Fruit fly (Drosophila melanogaster) whole organism, wandering third instar larva: ENCODE results near the gene CG32755.

Experiments used
- Abd-B ChIP-seq: fragments of >200 bp; optimal IDR thresholded peaks from 2 replicates; lab custom pipeline; 2017; ENCODE audit warnings: missing biosample characterization, missing genetic modification characterization
- CG32264 ChIP-seq: fragments of 200-800 bp; sonication (Bioruptor generic); optimal IDR thresholded peaks from 2 replicates; lab custom pipeline; 2016; ENCODE audit warnings: missing biosample characterization, missing genetic modification characterization
- CG9705 ChIP-seq: fragments of 200-800 bp; sonication (Bioruptor generic); optimal IDR thresholded peaks from 2 replicates; lab custom pipeline; 2018; ENCODE audit warnings: missing biosample characterization, mild to moderate bottlenecking, missing genetic modification characterization
- CrebA ChIP-seq: fragments of 200-800 bp; sonication (Bioruptor generic); optimal IDR thresholded peaks from 2 replicates; lab custom pipeline; 2016; ENCODE audit warnings: missing biosample characterization, mild to moderate bottlenecking, missing genetic modification characterization, borderline replicate concordance
- Dfd ChIP-seq: fragments of >200 bp; optimal IDR thresholded peaks from 2 replicates; lab custom pipeline; 2017; ENCODE audit warnings: missing biosample characterization, missing genetic modification characterization
- Dif ChIP-seq: fragments of 200-275, 200-300 bp; sonication (Bioruptor generic); optimal IDR thresholded peaks from 2 replicates; lab custom pipeline; 2018; ENCODE audit warnings: missing biosample characterization, missing genetic modification characterization; ENCODE audit not compliant: partially characterized antibody
- GATAd ChIP-seq: sonication (Bioruptor generic); optimal IDR thresholded peaks from 2 replicates; lab custom pipeline; 2016; ENCODE audit warnings: missing biosample characterization, missing genetic modification characterization
- HLH106 ChIP-seq: fragments of 200-800 bp; optimal IDR thresholded peaks from 3 replicates; lab custom pipeline; 2019; ENCODE audit warnings: missing biosample characterization, mild to moderate bottlenecking, missing genetic modification characterization, moderate library complexity
- Hnf4 ChIP-seq: fragments of 200-800 bp; sonication (Bioruptor generic); optimal IDR thresholded peaks from 2 replicates; lab custom pipeline; 2016; ENCODE audit warnings: missing biosample characterization, mild to moderate bottlenecking, missing genetic modification characterization
- Hr78 ChIP-seq: fragments of >200 bp; optimal IDR thresholded peaks from 2 replicates; lab custom pipeline; 2017; ENCODE audit warnings: missing biosample characterization, missing genetic modification characterization
- Hr83 ChIP-seq: fragments of 200-300 bp; sonication (Bioruptor generic); optimal IDR thresholded peaks from 2 replicates; lab custom pipeline; 2016; ENCODE audit warnings: missing biosample characterization, mild to moderate bottlenecking, missing genetic modification characterization, moderate library complexity; ENCODE audit not compliant: poor library complexity, severe bottlenecking
- Jra ChIP-seq: sonication (Bioruptor generic); optimal IDR thresholded peaks from 2 replicates; lab custom pipeline; 2016; ENCODE audit warnings: missing biosample characterization, missing genetic modification characterization
- Mio ChIP-seq: sonication (Bioruptor generic); optimal IDR thresholded peaks from 2 replicates; lab custom pipeline; 2016; ENCODE audit warnings: missing biosample characterization, missing genetic modification characterization
- Myc ChIP-seq: fragments of >200 bp; optimal IDR thresholded peaks from 2 replicates; lab custom pipeline; 2017
- N ChIP-seq: fragments of >200 bp; optimal IDR thresholded peaks from 2 replicates; lab custom pipeline; 2018; ENCODE audit warnings: missing biosample characterization, missing external identifiers, missing genetic modification characterization
- OdsH ChIP-seq: fragments of 200-800 bp; sonication (Bioruptor generic); optimal IDR thresholded peaks from 2 replicates; lab custom pipeline; 2016; ENCODE audit warnings: missing biosample characterization, mild to moderate bottlenecking, missing genetic modification characterization
- Rel ChIP-seq, 2 experiments: fragments of 200-800 bp; sonication (Bioruptor generic) in 1 of 2; optimal IDR thresholded peaks; 2 replicates in 1 of 2; 3 replicates in 1 of 2; lab custom pipeline; 2016 to 2019; ENCODE audit warnings: mild to moderate bottlenecking in 2 of 2, missing biosample characterization in 2 of 2, missing genetic modification characterization in 2 of 2, moderate library complexity in 1 of 2
- Sp1 ChIP-seq: fragments of 200-800 bp; sonication (Bioruptor generic); optimal IDR thresholded peaks from 3 replicates; lab custom pipeline; 2019; ENCODE audit warnings: missing biosample characterization, mild to moderate bottlenecking, missing genetic modification characterization, moderate library complexity
- Vsx2 ChIP-seq: fragments of 200-300, 225-300 bp; sonication (Bioruptor generic); optimal IDR thresholded peaks from 2 replicates; lab custom pipeline; 2018; ENCODE audit warnings: missing biosample characterization, missing genetic modification characterization; ENCODE audit not compliant: partially characterized antibody
- br ChIP-seq: fragments of 200-800 bp; sonication (Bioruptor generic); optimal IDR thresholded peaks from 2 replicates; lab custom pipeline; 2016; ENCODE audit warnings: missing biosample characterization, missing genetic modification characterization
- brk ChIP-seq: fragments of 200-800 bp; sonication (Bioruptor generic); optimal IDR thresholded peaks from 2 replicates; lab custom pipeline; 2016; ENCODE audit warnings: missing biosample characterization, mild to moderate bottlenecking, missing genetic modification characterization
- dl ChIP-seq, 2 experiments: fragments of 175-275, 200-275 bp in 1 of 2; fragments of 200-275 bp in 1 of 2; sonication (Bioruptor generic); optimal IDR thresholded peaks; lab custom pipeline; 2018; ENCODE audit warnings: mild to moderate bottlenecking in 2 of 2, missing biosample characterization in 2 of 2, missing genetic modification characterization in 2 of 2, moderate library complexity in 2 of 2; ENCODE audit not compliant: partially characterized antibody in 2 of 2, insufficient read depth in 1 of 2
- dmrt93B ChIP-seq: fragments of 200-800 bp; sonication (Bioruptor generic); optimal IDR thresholded peaks from 2 replicates; lab custom pipeline; 2018; ENCODE audit warnings: missing biosample characterization, mild to moderate bottlenecking, missing genetic modification characterization
- dsf ChIP-seq: sonication (Bioruptor generic); optimal IDR thresholded peaks from 2 replicates; lab custom pipeline; 2016; ENCODE audit warnings: missing biosample characterization, missing genetic modification characterization, borderline replicate concordance
- ey ChIP-seq: fragments of 200-800 bp; sonication (Bioruptor generic); optimal IDR thresholded peaks from 2 replicates; lab custom pipeline; 2016; ENCODE audit warnings: missing biosample characterization, missing genetic modification characterization
- foxo ChIP-seq, 2 experiments: fragments of 200-800 bp; sonication (Bioruptor generic); optimal IDR thresholded peaks; 2 replicates in 1 of 2; 3 replicates in 1 of 2; lab custom pipeline; 2016 to 2017; ENCODE audit warnings: missing biosample characterization in 2 of 2, missing genetic modification characterization in 2 of 2
- fru ChIP-seq: fragments of 200-800 bp; sonication (Bioruptor generic); optimal IDR thresholded peaks from 3 replicates; lab custom pipeline; 2016; ENCODE audit warnings: missing biosample characterization, mild to moderate bottlenecking, missing genetic modification characterization
- h ChIP-seq: fragments of 200-800 bp; sonication (Bioruptor generic); optimal IDR thresholded peaks from 3 replicates; lab custom pipeline; 2016; ENCODE audit warnings: missing biosample characterization, mild to moderate bottlenecking, missing genetic modification characterization
- jim ChIP-seq: fragments of 175-275, 200-325 bp; sonication (Bioruptor generic); optimal IDR thresholded peaks from 2 replicates; lab custom pipeline; 2016; ENCODE audit warnings: missing biosample characterization, mild to moderate bottlenecking, missing genetic modification characterization
- lola ChIP-seq: fragments of >200 bp; optimal IDR thresholded peaks from 2 replicates; lab custom pipeline; 2017; ENCODE audit warnings: missing biosample characterization, missing genetic modification characterization
- pan ChIP-seq: fragments of >200 bp; optimal IDR thresholded peaks from 2 replicates; lab custom pipeline; 2017
- psq ChIP-seq: fragments of 200-800 bp; sonication (Bioruptor generic); optimal IDR thresholded peaks from 3 replicates; lab custom pipeline; 2017; ENCODE audit warnings: missing biosample characterization, mild to moderate bottlenecking, missing genetic modification characterization, moderate library complexity
- rgr ChIP-seq: fragments of 200-800 bp; sonication (Bioruptor generic); optimal IDR thresholded peaks from 3 replicates; lab custom pipeline; 2016; ENCODE audit warnings: missing biosample characterization, mild to moderate bottlenecking, missing genetic modification characterization
- sage ChIP-seq: fragments of 200-800 bp; sonication (Bioruptor generic); optimal IDR thresholded peaks from 2 replicates; lab custom pipeline; 2016; ENCODE audit warnings: missing biosample characterization, mild to moderate bottlenecking, missing genetic modification characterization
- sv ChIP-seq: fragments of 200-800 bp; sonication (Bioruptor generic); optimal IDR thresholded peaks from 3 replicates; lab custom pipeline; 2016; ENCODE audit warnings: missing biosample characterization, missing genetic modification characterization
- tai ChIP-seq: sonication (Bioruptor generic); optimal IDR thresholded peaks from 2 replicates; lab custom pipeline; 2016; ENCODE audit warnings: missing biosample characterization, missing genetic modification characterization
- usp ChIP-seq: fragments of >200 bp; optimal IDR thresholded peaks from 2 replicates; lab custom pipeline; 2017; ENCODE audit warnings: missing biosample characterization, missing genetic modification characterization
- woc ChIP-seq: sonication (Bioruptor generic); optimal IDR thresholded peaks from 2 replicates; lab custom pipeline; 2016; ENCODE audit warnings: missing biosample characterization, mild to moderate bottlenecking, missing genetic modification characterization

CG32755 gene

DNA sequence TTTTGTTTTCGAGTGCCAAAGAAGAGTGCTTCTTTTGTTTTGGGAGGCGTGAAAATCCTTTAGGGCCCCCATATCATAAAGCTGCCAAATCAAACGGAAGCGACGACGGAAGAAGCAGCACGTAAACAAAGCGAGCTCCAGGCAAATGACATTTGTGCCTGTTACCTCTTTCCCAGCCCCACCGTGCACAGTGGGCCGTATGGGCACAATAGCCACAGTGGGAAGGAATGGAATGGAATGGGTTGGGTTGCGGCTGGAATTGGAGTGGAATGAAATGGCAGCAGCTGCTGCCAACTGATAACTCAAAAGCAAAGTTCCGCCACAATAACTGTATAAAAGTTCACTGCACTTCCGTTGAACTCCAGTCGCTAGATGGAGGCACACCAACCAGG lies 20.6 kb downstream of the CG32755 start:
- TF ChIP-seq usp (GFP tag; lab: Kevin White, UChicago) = no peak
- TF ChIP-seq sage (GFP tag; lab: Kevin White, UChicago) = no peak
- TF ChIP-seq dsf (GFP tag; lab: Kevin White, UChicago) = no peak
- TF ChIP-seq rgr (GFP tag; lab: Kevin White, UChicago) = no peak
- no peak for TF ChIP-seq HLH106
- TF ChIP-seq dl (GFP tag; optimal IDR thresholded peaks at IDR 0.05; lab: Kevin White, UChicago; ENCODE audit: insufficient read depth in 1 of 2, partially characterized antibody in 2 of 2) = no peak
- TF ChIP-seq ey (GFP tag; lab: Kevin White, UChicago) = no peak
- TF ChIP-seq dmrt93B (GFP tag; lab: Kevin White, UChicago) = no peak
- TF ChIP-seq Hnf4 (GFP tag; lab: Kevin White, UChicago) = no peak
- TF ChIP-seq CrebA = no peak
- TF ChIP-seq GATAd (GFP tag; lab: Kevin White, UChicago) = no peak
- TF ChIP-seq, all 38 proteins: peak for 0

DNA sequence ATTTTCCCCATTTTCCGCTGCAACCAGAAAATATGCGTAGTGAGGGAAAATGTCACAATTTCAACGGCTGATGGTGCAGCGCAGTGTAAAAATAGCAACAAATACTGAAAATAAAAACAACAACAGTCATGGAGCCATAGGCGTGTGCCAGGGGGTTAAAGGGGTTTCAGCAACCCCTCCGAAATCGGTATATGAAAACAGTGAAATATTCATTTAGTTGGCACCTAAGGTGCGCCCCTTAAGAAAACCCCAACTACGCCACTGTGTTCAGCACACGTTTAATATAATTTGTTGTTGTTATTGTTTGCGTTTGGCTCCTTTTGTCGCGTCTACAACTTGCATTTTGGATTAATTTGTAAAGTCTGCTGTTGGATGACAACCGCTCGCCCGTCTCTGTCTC lies 22.0 kb downstream of the CG32755 start:
- TF ChIP-seq sv (GFP tag; lab: Kevin White, UChicago) (peak; percentile 5), rgr (GFP tag; lab: Kevin White, UChicago) (peak; percentile 37), h (no peak), ey (GFP tag; lab: Kevin White, UChicago) (peak; percentile 6), HLH106 (peak; percentile 26), Dif (GFP tag; lab: Kevin White, UChicago) (no peak), br (GFP tag; lab: Kevin White, UChicago) (peak; percentile 5), foxo (GFP tag; optimal IDR thresholded peaks at IDR 0.05; lab: Kevin White, UChicago) (peak in 1 of 2 experiments; percentile 47)

- peak; percentile 62 for TF ChIP-seq sage (GFP tag; lab: Kevin White, UChicago)
- no peak for TF ChIP-seq lola
- TF ChIP-seq Hr83 (GFP tag; lab: Kevin White, UChicago) = no peak
- TF ChIP-seq Mio (GFP tag; lab: Kevin White, UChicago) = no peak
- peak; percentile 47 for TF ChIP-seq CG9705 (GFP tag; lab: Kevin White, UChicago)
- TF ChIP-seq CG32264 (GFP tag; lab: Kevin White, UChicago) = no peak
- peak in 1 of 2 experiments; percentile 45 for TF ChIP-seq foxo (GFP tag; optimal IDR thresholded peaks at IDR 0.05; lab: Kevin White, UChicago)
- TF ChIP-seq HLH106 = peak; percentile 66
- peak; percentile 48 for TF ChIP-seq dmrt93B (GFP tag; lab: Kevin White, UChicago)
- TF ChIP-seq woc = no peak
- TF ChIP-seq Hnf4 (GFP tag; lab: Kevin White, UChicago) = peak; percentile 50
- TF ChIP-seq fru = peak; percentile 26
- TF ChIP-seq Dif (GFP tag; lab: Kevin White, UChicago) = no peak
- no peak for TF ChIP-seq dsf (GFP tag; lab: Kevin White, UChicago)
- TF ChIP-seq ey (GFP tag; lab: Kevin White, UChicago) = no peak
- TF ChIP-seq Sp1 (GFP tag; lab: Kevin White, UChicago) = peak; percentile 64
- peak; percentile 48 for TF ChIP-seq OdsH (GFP tag; lab: Kevin White, UChicago)
- TF ChIP-seq pan (lab: Kevin White, UChicago) = no peak
- TF ChIP-seq Hr78 = no peak
- peak; percentile 59 for TF ChIP-seq rgr (GFP tag; lab: Kevin White, UChicago)
- TF ChIP-seq GATAd (GFP tag; lab: Kevin White, UChicago) = no peak
- TF ChIP-seq dl (GFP tag; optimal IDR thresholded peaks at IDR 0.05; lab: Kevin White, UChicago; ENCODE audit: insufficient read depth in 1 of 2, partially characterized antibody in 2 of 2) = no peak
- no peak for TF ChIP-seq CrebA
- no peak for TF ChIP-seq Myc
- peak; percentile 72 for TF ChIP-seq h
- TF ChIP-seq jim (GFP tag; lab: Kevin White, UChicago) = no peak
- peak; percentile 49 for TF ChIP-seq br (GFP tag; lab: Kevin White, UChicago)
- no peak for TF ChIP-seq Jra
- no peak for TF ChIP-seq tai
- TF ChIP-seq Rel (GFP tag; optimal IDR thresholded peaks at IDR 0.05; lab: Kevin White, UChicago) = no peak
- TF ChIP-seq Rel (tag; optimal IDR thresholded peaks at IDR 0.05; lab: Kevin White, UChicago) = peak; percentile 7
- no peak for TF ChIP-seq Abd-B (GFP tag; lab: Kevin White, UChicago)
- TF ChIP-seq usp (GFP tag; lab: Kevin White, UChicago) = no peak
- TF ChIP-seq N (GFP tag; lab: Kevin White, UChicago) = no peak
- TF ChIP-seq psq (GFP tag; lab: Kevin White, UChicago) = peak; percentile 40
- no peak for TF ChIP-seq sv (GFP tag; lab: Kevin White, UChicago)
- TF ChIP-seq brk = no peak
- TF ChIP-seq Dfd = no peak
- no peak for TF ChIP-seq Vsx2 (GFP tag; lab: Kevin White, UChicago)
- TF ChIP-seq, all 38 proteins: peak for 14
Measured at dm6 chrX:5973389-5974025, 23.5 kb downstream of the CG32755 start.
